Fruit fly (Drosophila melanogaster) S2 (cell line): ENCODE results near the gene grnd.

Source experiments
- CG8478 ChIP-seq: fragments of >200 bp; optimal IDR thresholded peaks from 2 replicates; lab custom pipeline; 2018
- CTCF ChIP-seq, 2 experiments: fragments of >200 bp; optimal IDR thresholded peaks; 2 replicates each; lab custom pipeline; 2018

Gene grnd

dm6 chr2L:18486828-18487227 is 1.6 kb downstream of the grnd start:
- TF ChIP-seq CTCF (optimal IDR thresholded peaks at IDR 0.05; lab: Kevin White, UChicago) (no peak), CG8478 (lab: Kevin White, UChicago) (no peak)

dm6 chr2L:18493122-18493521 is 7.9 kb downstream of the grnd start:
- no peak for TF ChIP-seq CG8478 (lab: Kevin White, UChicago)
- no peak for TF ChIP-seq CTCF (optimal IDR thresholded peaks at IDR 0.05; lab: Kevin White, UChicago)

- TF ChIP-seq CTCF (optimal IDR thresholded peaks at IDR 0.05; lab: Kevin White, UChicago) (no peak), CG8478 (lab: Kevin White, UChicago) (no peak)
Observed at dm6 chr2L:18496834-18497233, 11.6 kb downstream of the grnd start.

- TF ChIP-seq CG8478 (lab: Kevin White, UChicago), result no peak
- no peak for TF ChIP-seq CTCF (optimal IDR thresholded peaks at IDR 0.05; lab: Kevin White, UChicago)
Observed at dm6 chr2L:18499900-18500299, 14.7 kb downstream of the grnd start.

dm6 chr2L:18503760-18504159 is 18.5 kb downstream of the grnd start, which contains the start of gene kon:
kon (minus strand) TSS chr2L:18503978.
- TF ChIP-seq CG8478 (lab: Kevin White, UChicago), result no peak
- no peak for TF ChIP-seq CTCF (optimal IDR thresholded peaks at IDR 0.05; lab: Kevin White, UChicago)

- no peak for TF ChIP-seq CTCF (optimal IDR thresholded peaks at IDR 0.05; lab: Kevin White, UChicago)
- no peak for TF ChIP-seq CG8478 (lab: Kevin White, UChicago)
Observed at dm6 chr2L:18504881-18505280, 19.7 kb downstream of the grnd start.

dm6 chr2L:18505475-18505874 is 20.3 kb downstream of the grnd start:
- TF ChIP-seq CTCF (optimal IDR thresholded peaks at IDR 0.05; lab: Kevin White, UChicago) (no peak), CG8478 (lab: Kevin White, UChicago) (no peak)

dm6 chr2L:18506923-18507322 is 21.7 kb downstream of the grnd start:
- no peak for TF ChIP-seq CTCF (optimal IDR thresholded peaks at IDR 0.05; lab: Kevin White, UChicago)
- no peak for TF ChIP-seq CG8478 (lab: Kevin White, UChicago)

dm6 chr2L:18509181-18509580 is 24.0 kb downstream of the grnd start, which contains the start of gene Ugt301D1:
Ugt301D1 (plus strand) TSS chr2L:18509560.
- TF ChIP-seq CG8478 (lab: Kevin White, UChicago) (no peak), CTCF (optimal IDR thresholded peaks at IDR 0.05; lab: Kevin White, UChicago) (no peak)

dm6 chr2L:18513402-18513801 is 28.2 kb downstream of the grnd start:
- TF ChIP-seq CTCF (optimal IDR thresholded peaks at IDR 0.05; lab: Kevin White, UChicago) (peak in 1 of 2 experiments; percentile 33), CG8478 (lab: Kevin White, UChicago) (no peak)

dm6 chr2L:18516367-18516766 is 31.1 kb downstream of the grnd start:
- TF ChIP-seq CG8478 (lab: Kevin White, UChicago) (no peak), CTCF (optimal IDR thresholded peaks at IDR 0.05; lab: Kevin White, UChicago) (peak; percentile 73 to 79)

- TF ChIP-seq CG8478 (lab: Kevin White, UChicago) (no peak), CTCF (optimal IDR thresholded peaks at IDR 0.05; lab: Kevin White, UChicago) (no peak)
Observed at dm6 chr2L:18517002-18517635, 31.9 kb downstream of the grnd start, which contains the start of gene CG10211. CG10211 (plus strand) TSS chr2L:18517487.

- TF ChIP-seq CG8478 (lab: Kevin White, UChicago), result no peak
- TF ChIP-seq CTCF (optimal IDR thresholded peaks at IDR 0.05; lab: Kevin White, UChicago), result no peak
Observed at dm6 chr2L:18518852-18519251, 33.6 kb downstream of the grnd start.

dm6 chr2L:18522258-18522657 is 37.0 kb downstream of the grnd start:
- no peak for TF ChIP-seq CG8478 (lab: Kevin White, UChicago)
- no peak for TF ChIP-seq CTCF (optimal IDR thresholded peaks at IDR 0.05; lab: Kevin White, UChicago)

- no peak for TF ChIP-seq CG8478 (lab: Kevin White, UChicago)
- no peak for TF ChIP-seq CTCF (optimal IDR thresholded peaks at IDR 0.05; lab: Kevin White, UChicago)
Observed at dm6 chr2L:18523003-18523402, 37.8 kb downstream of the grnd start.

- TF ChIP-seq CG8478 (lab: Kevin White, UChicago) (no peak), CTCF (optimal IDR thresholded peaks at IDR 0.05; lab: Kevin White, UChicago) (no peak)
Observed at dm6 chr2L:18524896-18525295, 39.7 kb downstream of the grnd start.
